Worm (Caenorhabditis elegans) whole organism, young adult: ENCODE data around the gene K10G6.9.

ENCODE experiments used
- B0035.1 ChIP-seq: sonication (generic microtip); optimal IDR thresholded peaks from 2 replicates; lab custom pipeline; 2016; ENCODE audit warnings: missing genetic modification characterization, mild to moderate bottlenecking, missing compliant biosample characterization, missing genotype, missing genetic modification reagents
- B0261.1 ChIP-seq: sonication (generic microtip); optimal IDR thresholded peaks from 2 replicates; lab custom pipeline; 2016; ENCODE audit warnings: mild to moderate bottlenecking, missing genetic modification characterization, moderate library complexity, missing compliant biosample characterization
- C06A6.2 ChIP-seq: fragments of 200-800 bp; sonication (Bioruptor generic); conservative IDR thresholded peaks from 2 replicates; pipeline ENCODE4 v1.3.6; 2022; ENCODE audit warnings: missing genetic modification characterization, missing compliant biosample characterization
- F55B11.4 ChIP-seq: sonication (generic microtip); optimal IDR thresholded peaks from 2 replicates; lab custom pipeline; 2016; ENCODE audit warnings: missing compliant biosample characterization, missing genetic modification characterization, borderline replicate concordance; ENCODE audit not compliant: insufficient read depth
- F57A8.1 ChIP-seq: fragments of 200-800 bp; sonication (Bioruptor generic); optimal IDR thresholded peaks from 2 replicates; lab custom pipeline; 2018; ENCODE audit warnings: mild to moderate bottlenecking, missing genetic modification characterization, moderate library complexity, missing compliant biosample characterization
- F57C9.4 ChIP-seq: sonication (generic microtip); optimal IDR thresholded peaks from 2 replicates; lab custom pipeline; 2017; ENCODE audit warnings: mild to moderate bottlenecking, missing genetic modification characterization, missing compliant biosample characterization
- Y56A3A.18 ChIP-seq: fragments of 200-800 bp; sonication (Bioruptor generic); IDR thresholded peaks from 2 replicates; pipeline ENCODE4 v1.3.6; 2022; ENCODE audit warnings: missing genetic modification reagents, missing genetic modification characterization, missing compliant biosample characterization
- Y67H2A.10 ChIP-seq: fragments of 200-800 bp; sonication (Bioruptor generic); conservative IDR thresholded peaks from 2 replicates; pipeline ENCODE4 v1.3.6; 2022; ENCODE audit warnings: missing genetic modification reagents, missing genetic modification characterization, missing compliant biosample characterization
- ZK185.1 ChIP-seq: sonication (generic microtip); optimal IDR thresholded peaks from 2 replicates; lab custom pipeline; 2016; ENCODE audit warnings: mild to moderate bottlenecking, missing genetic modification characterization, missing compliant biosample characterization; ENCODE audit not compliant: poor library complexity, severe bottlenecking
- aptf-2 ChIP-seq: fragments of 200-800 bp; sonication (Bioruptor generic); conservative IDR thresholded peaks from 2 replicates; pipeline ENCODE4 v1.3.6; 2022; ENCODE audit warnings: missing genetic modification reagents, missing genetic modification characterization, missing compliant biosample characterization
- atf-7 ChIP-seq: sonication (generic microtip); optimal IDR thresholded peaks from 2 replicates; lab custom pipeline; 2017; ENCODE audit warnings: mild to moderate bottlenecking, missing genetic modification characterization, missing compliant biosample characterization
- attf-5 ChIP-seq: fragments of 200-800 bp; sonication (Bioruptor generic); optimal IDR thresholded peaks from 2 replicates; lab custom pipeline; 2018; ENCODE audit warnings: mild to moderate bottlenecking, missing genetic modification characterization, missing compliant biosample characterization
- bed-2 ChIP-seq: fragments of 200-800 bp; sonication (Bioruptor generic); IDR thresholded peaks from 2 replicates; pipeline ENCODE4 v1.3.6; 2022; ENCODE audit warnings: missing genetic modification reagents, missing genetic modification characterization, missing compliant biosample characterization
- ccch-3 ChIP-seq: fragments of 200-800 bp; sonication (Bioruptor generic); optimal IDR thresholded peaks from 2 replicates; lab custom pipeline; 2018; ENCODE audit warnings: mild to moderate bottlenecking, missing genetic modification characterization, missing compliant biosample characterization
- ceh-100 ChIP-seq: fragments of 200-800 bp; sonication (Bioruptor generic); IDR thresholded peaks from 2 replicates; pipeline ENCODE4 v1.3.6; 2022; ENCODE audit warnings: missing genetic modification reagents, missing genetic modification characterization, missing compliant biosample characterization
- ceh-27 ChIP-seq: fragments of 200-800 bp; sonication (Bioruptor generic); optimal IDR thresholded peaks from 2 replicates; lab custom pipeline; 2018; ENCODE audit warnings: mild to moderate bottlenecking, missing genetic modification characterization, moderate library complexity, missing compliant biosample characterization
- ceh-40 ChIP-seq: fragments of 200-800 bp; sonication (Bioruptor generic); IDR thresholded peaks from 2 replicates; pipeline ENCODE4 v1.3.6; 2022; ENCODE audit warnings: missing genetic modification characterization, missing compliant biosample characterization
- chd-7 ChIP-seq: sonication (generic microtip); optimal IDR thresholded peaks from 2 replicates; lab custom pipeline; 2016; ENCODE audit warnings: mild to moderate bottlenecking, missing genetic modification characterization, moderate library complexity, missing compliant biosample characterization
- dox-1 ChIP-seq: fragments of 200-800 bp; sonication (Bioruptor generic); IDR thresholded peaks from 2 replicates; pipeline ENCODE4 v1.3.6; 2022; ENCODE audit warnings: missing genetic modification reagents, missing genetic modification characterization, missing compliant biosample characterization
- efl-1 ChIP-seq: fragments of 150-350 bp; optimal IDR thresholded peaks from 2 replicates; lab custom pipeline; 2014; ENCODE audit warnings: missing biosample characterization, missing genetic modification reagents, missing genetic modification characterization
- egl-44 ChIP-seq: fragments of 200-800 bp; sonication (Bioruptor generic); IDR thresholded peaks from 2 replicates; pipeline ENCODE4 v1.3.6; 2022; ENCODE audit warnings: missing genetic modification reagents, missing genetic modification characterization, missing compliant biosample characterization
- ekl-4 ChIP-seq: fragments of 200-800 bp; sonication (Bioruptor generic); IDR thresholded peaks from 2 replicates; pipeline ENCODE4 v1.3.6; 2022; ENCODE audit warnings: missing genetic modification reagents, missing genetic modification characterization, missing compliant biosample characterization
- hlh-26 ChIP-seq: fragments of 200-800 bp; sonication (Bioruptor generic); conservative IDR thresholded peaks from 2 replicates; pipeline ENCODE4 v1.3.6; 2022; ENCODE audit warnings: missing genetic modification reagents, missing genetic modification characterization, missing compliant biosample characterization
- hmg-1.2 ChIP-seq: fragments of 200-800 bp; sonication (Bioruptor generic); IDR thresholded peaks from 2 replicates; pipeline ENCODE4 v1.3.6; 2022; ENCODE audit warnings: missing genetic modification reagents, missing genetic modification characterization, missing compliant biosample characterization
- let-607 ChIP-seq, 2 experiments: fragments of 200-800 bp in 1 of 2; sonication (Bioruptor generic) in 1 of 2; sonication (generic microtip) in 1 of 2; optimal IDR thresholded peaks; 2 replicates each; lab custom pipeline; 2016 to 2018; ENCODE audit warnings: mild to moderate bottlenecking in 2 of 2, missing compliant biosample characterization in 2 of 2, missing genetic modification characterization in 2 of 2, moderate library complexity in 2 of 2, missing genotype in 1 of 2
- lin-35 ChIP-seq, 3 experiments: fragments of 150-350 bp in 2 of 3; sonication (generic microtip) in 1 of 3; optimal IDR thresholded peaks; 2 replicates each; lab custom pipeline; 2014 to 2018; ENCODE audit warnings: missing biosample characterization in 3 of 3, missing genetic modification characterization in 3 of 3, missing genetic modification reagents in 3 of 3
- lin-40 ChIP-seq: sonication (generic microtip); optimal IDR thresholded peaks from 2 replicates; lab custom pipeline; 2016; ENCODE audit warnings: missing genetic modification characterization, mild to moderate bottlenecking, missing compliant biosample characterization, missing genotype, missing genetic modification reagents
- lin-54 ChIP-seq: fragments of 200-800 bp; sonication (Bioruptor generic); optimal IDR thresholded peaks from 2 replicates; lab custom pipeline; 2018; ENCODE audit warnings: mild to moderate bottlenecking, missing genetic modification characterization, missing compliant biosample characterization
- lsy-27 ChIP-seq: sonication (generic microtip); optimal IDR thresholded peaks from 2 replicates; lab custom pipeline; 2017; ENCODE audit warnings: missing genetic modification characterization, mild to moderate bottlenecking, missing compliant biosample characterization, antibody characterized with exemption, missing genotype, borderline replicate concordance; ENCODE audit not compliant: insufficient read depth
- madf-10 ChIP-seq: sonication (generic microtip); optimal IDR thresholded peaks from 2 replicates; lab custom pipeline; 2016; ENCODE audit warnings: mild to moderate bottlenecking, missing genetic modification characterization, missing compliant biosample characterization
- mes-4 ChIP-seq: sonication (generic microtip); optimal IDR thresholded peaks from 2 replicates; lab custom pipeline; 2016; ENCODE audit warnings: missing genotype, missing genetic modification characterization, missing compliant biosample characterization
- nfyb-1 ChIP-seq: fragments of 200-800 bp; sonication (Bioruptor generic); IDR thresholded peaks from 2 replicates; pipeline ENCODE4 v1.3.6; 2022; ENCODE audit warnings: missing genetic modification reagents, missing genetic modification characterization, missing compliant biosample characterization
- nhr-120 ChIP-seq: fragments of 200-800 bp; sonication (Bioruptor generic); IDR thresholded peaks from 2 replicates; pipeline ENCODE4 v1.3.6; 2022; ENCODE audit warnings: missing genetic modification characterization, missing compliant biosample characterization
- nhr-27 ChIP-seq: fragments of 200-800 bp; sonication (Bioruptor generic); optimal IDR thresholded peaks from 2 replicates; lab custom pipeline; 2018; ENCODE audit warnings: mild to moderate bottlenecking, missing genetic modification characterization, moderate library complexity, missing compliant biosample characterization
- nhr-80 ChIP-seq: sonication (generic microtip); optimal IDR thresholded peaks from 2 replicates; lab custom pipeline; 2016; ENCODE audit warnings: missing genetic modification characterization, missing compliant biosample characterization
- nhr-90 ChIP-seq: sonication (generic microtip); optimal IDR thresholded peaks from 2 replicates; lab custom pipeline; 2016; ENCODE audit warnings: missing genotype, mild to moderate bottlenecking, missing genetic modification characterization, missing compliant biosample characterization
- pbrm-1 ChIP-seq: fragments of 200-800 bp; sonication (Bioruptor generic); IDR thresholded peaks from 2 replicates; pipeline ENCODE4 v1.3.6; 2022; ENCODE audit warnings: missing genetic modification reagents, missing genetic modification characterization, missing compliant biosample characterization
- sea-2 ChIP-seq: fragments of 200-800 bp; sonication (Bioruptor generic); IDR thresholded peaks from 2 replicates; pipeline ENCODE4 v1.3.6; 2022; ENCODE audit warnings: missing genetic modification characterization, missing compliant biosample characterization
- snpc-4 ChIP-seq, 5 experiments: fragments of 150-350 bp in 1 of 5; sonication (generic microtip) in 4 of 5; optimal IDR thresholded peaks; 2 replicates each; lab custom pipeline; 2014 to 2018; ENCODE audit warnings: missing genetic modification characterization in 5 of 5, missing biosample characterization in 3 of 5, antibody characterized with exemption in 2 of 5, mild to moderate bottlenecking in 2 of 5, missing compliant biosample characterization in 2 of 5, missing genotype in 2 of 5, moderate library complexity in 2 of 5, missing genetic modification reagents in 1 of 5
- somi-1 ChIP-seq: fragments of 200-800 bp; sonication (Bioruptor generic); optimal IDR thresholded peaks from 2 replicates; lab custom pipeline; 2018; ENCODE audit warnings: mild to moderate bottlenecking, missing genetic modification characterization, missing compliant biosample characterization
- tbp1 ChIP-seq: fragments of 200-800 bp; sonication (Bioruptor generic); optimal IDR thresholded peaks from 2 replicates; lab custom pipeline; 2018; ENCODE audit warnings: mild to moderate bottlenecking, missing genetic modification characterization, missing compliant biosample characterization
- ztf-22 ChIP-seq: fragments of 200-800 bp; sonication (Bioruptor generic); optimal IDR thresholded peaks from 2 replicates; lab custom pipeline; 2018; ENCODE audit warnings: mild to moderate bottlenecking, missing genetic modification characterization, moderate library complexity, missing compliant biosample characterization

The K10G6.9 gene

DNA sequence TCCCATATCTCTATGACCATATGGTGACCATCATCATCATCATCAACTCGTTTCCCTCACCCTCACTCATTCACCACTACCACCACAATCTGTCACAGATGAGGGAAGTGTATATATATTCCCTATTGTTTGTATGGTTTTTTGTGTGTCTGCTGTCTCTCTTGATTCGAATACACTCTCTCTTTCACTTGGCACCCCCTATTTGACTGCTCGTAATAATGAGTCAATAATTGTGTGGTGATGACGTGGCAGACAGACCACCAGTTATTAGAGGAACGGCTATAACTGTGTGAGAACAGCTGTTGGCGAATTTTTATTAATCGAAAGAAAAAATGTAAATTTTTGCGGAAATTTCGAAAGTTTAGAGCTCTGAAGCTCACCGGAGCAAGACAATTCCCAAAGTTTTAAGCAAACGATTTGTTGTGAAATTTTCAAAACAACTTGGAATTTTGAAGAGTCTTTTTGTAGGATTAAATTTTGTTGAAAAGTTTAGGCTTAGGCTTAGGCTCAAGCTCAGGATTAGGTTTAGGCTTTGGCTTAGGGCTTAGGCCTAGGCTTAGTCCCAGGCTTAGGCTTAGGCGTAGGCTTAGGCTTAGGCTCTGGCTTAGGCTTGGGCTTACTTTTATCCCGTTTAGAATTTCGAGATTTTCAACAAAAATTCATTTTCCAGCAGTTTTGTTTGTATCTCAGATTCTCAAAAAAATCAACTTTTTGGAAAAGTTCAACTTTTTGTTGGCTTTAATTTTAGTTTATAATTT is 14.4 kb upstream of the K10G6.9 start:
- peak; percentile 52; the same call in 1 of the 2 replicates for TF ChIP-seq sea-2 (GFP tag; lab: Robert Waterston, UW)
- TF ChIP-seq nfyb-1 (GFP tag; lab: Robert Waterston, UW): 0 out of 2 replicates have a peak, but pooled peaks have one; percentile 17
- no peak for TF ChIP-seq lsy-27 (tag; lab: Kevin White, UChicago)
- no peak for TF ChIP-seq bed-2
- TF ChIP-seq F55B11.4 (tag; lab: Kevin White, UChicago): no peak

DNA sequence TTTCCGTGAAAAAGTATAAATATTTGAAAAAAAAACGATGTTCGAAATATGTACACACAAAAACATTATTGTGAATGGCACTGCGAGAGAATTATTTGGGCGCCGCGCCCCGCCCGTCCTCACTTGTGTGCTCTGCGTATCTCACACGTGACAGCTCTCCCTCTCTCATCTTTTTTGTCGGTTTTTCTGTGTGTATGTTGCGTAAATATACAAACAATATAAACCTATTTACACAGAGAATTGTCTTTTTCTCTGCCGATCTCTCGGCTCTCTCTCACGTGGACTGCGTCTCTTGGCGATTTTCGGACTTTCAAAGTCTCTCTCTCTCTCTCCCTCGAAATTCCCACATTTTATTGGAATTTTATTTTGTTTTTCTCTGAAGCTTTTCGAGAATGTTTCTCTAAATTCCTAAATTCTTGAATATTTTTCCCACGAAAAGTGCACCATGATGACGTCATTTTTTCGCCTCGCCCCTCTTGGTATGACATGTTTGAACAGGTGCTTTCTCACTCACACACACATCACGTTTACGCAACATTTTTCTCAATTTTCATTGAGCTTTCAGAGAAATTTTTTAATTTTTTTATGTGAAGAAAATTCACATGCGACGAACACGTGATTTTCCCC is 13.3 kb upstream of the K10G6.9 start:
- TF ChIP-seq ceh-27 (peak; percentile 73), ceh-40 (GFP tag; lab: Robert Waterston, UW) (no peak), tbp1 (GFP tag; lab: Kevin White, UChicago) (peak; percentile 38), lin-35 (GFP tag; optimal IDR thresholded peaks at IDR 0.05; lab: Kevin White, UChicago) (peak in 1 of 3 experiments; percentile 49), aptf-2 (GFP tag; lab: Robert Waterston, UW) (no peak), efl-1 (GFP tag; lab: Kevin White, UChicago) (no peak), ccch-3 (GFP tag; lab: Kevin White, UChicago) (no peak), sea-2 (GFP tag; lab: Robert Waterston, UW) (peak; percentile 51; the same call in 1 of the 2 replicates), B0035.1 (tag; lab: Kevin White, UChicago) (no peak), mes-4 (tag; lab: Kevin White, UChicago) (no peak), somi-1 (GFP tag; lab: Kevin White, UChicago) (no peak), bed-2 (no peak), ztf-22 (GFP tag; lab: Kevin White, UChicago) (peak; percentile 38), ZK185.1 (peak; percentile 76), atf-7 (tag; lab: Kevin White, UChicago) (peak; percentile 83), let-607 (tag; optimal IDR thresholded peaks at IDR 0.05; lab: Kevin White, UChicago) (peak in 1 of 2 experiments; percentile 55), attf-5 (GFP tag; lab: Kevin White, UChicago) (peak; percentile 79), dox-1 (GFP tag; lab: Robert Waterston, UW) (peak; percentile 68), ceh-100 (GFP tag; lab: Robert Waterston, UW) (no peak), B0261.1 (tag; lab: Kevin White, UChicago) (no peak), hmg-1.2 (GFP tag; lab: Robert Waterston, UW) (peak; percentile 61; the same call in 1 of the 2 replicates), Y67H2A.10 (GFP tag; lab: Robert Waterston, UW) (no peak), nhr-120 (GFP tag; lab: Robert Waterston, UW) (no peak), F57C9.4 (tag; lab: Kevin White, UChicago) (no peak), egl-44 (GFP tag; lab: Robert Waterston, UW) (peak; percentile 45; the same call in 1 of the 2 replicates), nhr-80 (tag; lab: Kevin White, UChicago) (peak; percentile 85), pbrm-1 (0 out of 2 replicates have a peak, but pooled peaks have one; percentile 21), Y56A3A.18 (GFP tag; lab: Robert Waterston, UW) (no peak), lin-40 (tag; lab: Kevin White, UChicago) (peak; percentile 56), lin-54 (GFP tag; lab: Kevin White, UChicago) (peak; percentile 3), nhr-90 (tag; lab: Kevin White, UChicago) (peak; percentile 43), nhr-27 (tag; lab: Kevin White, UChicago) (no peak), hlh-26 (GFP tag; lab: Robert Waterston, UW) (no peak), C06A6.2 (GFP tag; lab: Robert Waterston, UW) (0 out of 2 replicates have a peak, but pooled peaks have one; percentile 17), snpc-4 (GFP tag; optimal IDR thresholded peaks at IDR 0.05; lab: Kevin White, UChicago) (no peak), snpc-4 (tag; optimal IDR thresholded peaks at IDR 0.05; lab: Kevin White, UChicago) (peak in 3 of 4 experiments; percentile 24 to 48 (median 27)), chd-7 (tag; lab: Kevin White, UChicago) (peak; percentile 18), ekl-4 (peak; percentile 51; the same call in 1 of the 2 replicates), F57A8.1 (no peak), madf-10 (peak; percentile 37)
